Worm (Caenorhabditis elegans) whole organism, L1 larva: ENCODE measurements around the gene fbxa-79.

Source experiments
- C04F5.9 ChIP-seq: sonication (generic microtip); optimal IDR thresholded peaks from 2 replicates; lab custom pipeline; 2016; ENCODE audit warnings: missing genetic modification characterization, missing compliant biosample characterization
- aly-2 ChIP-seq: fragments of 150-350 bp; optimal IDR thresholded peaks from 2 replicates; lab custom pipeline; 2014; ENCODE audit warnings: missing biosample characterization, missing genetic modification characterization
- blmp-1 ChIP-seq: fragments of 150-350 bp; optimal IDR thresholded peaks from 2 replicates; lab custom pipeline; 2014; ENCODE audit warnings: missing biosample characterization, missing genetic modification characterization
- ceh-8 ChIP-seq: fragments of 200-800 bp; sonication (Bioruptor generic); optimal IDR thresholded peaks from 2 replicates; lab custom pipeline; 2018; ENCODE audit warnings: mild to moderate bottlenecking, missing genetic modification characterization, moderate library complexity, missing compliant biosample characterization
- dpl-1 ChIP-seq, 3 experiments: fragments of 150-350 bp in 2 of 3; sonication (generic microtip) in 1 of 3; optimal IDR thresholded peaks; 2 replicates each; lab custom pipeline; 2014 to 2017; ENCODE audit warnings: missing biosample characterization in 3 of 3, missing genetic modification characterization in 3 of 3, missing genetic modification reagents in 3 of 3
- efl-1 ChIP-seq, 4 experiments: fragments of 150-350 bp; optimal IDR thresholded peaks in 3 of 4; peaks in 1 of 4; 1 replicate in 1 of 4; 2 replicates in 3 of 4; lab custom pipeline; 2014; ENCODE audit warnings: missing biosample characterization in 2 of 4, missing genetic modification characterization in 2 of 4, missing genetic modification reagents in 2 of 4
- egl-27 ChIP-seq, 2 experiments: fragments of 150-350 bp in 1 of 2; sonication (generic microtip); optimal IDR thresholded peaks; 3 replicates each; lab custom pipeline; 2017 to 2018; ENCODE audit warnings: missing biosample characterization in 2 of 2, missing genetic modification characterization in 2 of 2, missing genetic modification reagents in 2 of 2
- elt-2 ChIP-seq: sonication (generic microtip); optimal IDR thresholded peaks from 2 replicates; lab custom pipeline; 2016; ENCODE audit warnings: missing genetic modification characterization, mild to moderate bottlenecking, inconsistent platforms, missing compliant biosample characterization, missing genetic modification reagents
- elt-3 ChIP-seq, 6 experiments: fragments of 150-350 bp in 1 of 6; sonication (generic microtip); optimal IDR thresholded peaks; 2 replicates each; lab custom pipeline; 2017 to 2018; ENCODE audit warnings: missing biosample characterization in 6 of 6, missing genetic modification characterization in 6 of 6, inconsistent platforms in 1 of 6
- fkh-8 ChIP-seq: sonication (generic microtip); optimal IDR thresholded peaks from 2 replicates; lab custom pipeline; 2016; ENCODE audit warnings: mild to moderate bottlenecking, missing genetic modification characterization, missing compliant biosample characterization
- hlh-17 ChIP-seq: fragments of 200-800 bp; sonication (Bioruptor generic); optimal IDR thresholded peaks from 2 replicates; lab custom pipeline; 2018; ENCODE audit warnings: missing genetic modification characterization, mild to moderate bottlenecking, missing compliant biosample characterization, moderate library complexity, borderline replicate concordance
- hpl-2 ChIP-seq: fragments of 150-350 bp; optimal IDR thresholded peaks from 2 replicates; lab custom pipeline; 2014; ENCODE audit warnings: missing biosample characterization, missing genetic modification reagents, missing genetic modification characterization
- jun-1 ChIP-seq: fragments of 150-350 bp; optimal IDR thresholded peaks from 2 replicates; lab custom pipeline; 2014; ENCODE audit warnings: missing biosample characterization, missing genetic modification reagents, missing genetic modification characterization
- lin-35 ChIP-seq, 2 experiments: fragments of 150-350 bp; optimal IDR thresholded peaks; 2 replicates each; lab custom pipeline; 2014; ENCODE audit warnings: missing biosample characterization in 2 of 2, missing genetic modification characterization in 2 of 2, missing genetic modification reagents in 2 of 2
- lin-39 ChIP-seq: fragments of 150-350 bp; optimal IDR thresholded peaks from 2 replicates; lab custom pipeline; 2014; ENCODE audit warnings: missing biosample characterization, missing genetic modification reagents, missing genetic modification characterization
- lir-3 ChIP-seq: sonication (generic microtip); optimal IDR thresholded peaks from 2 replicates; lab custom pipeline; 2016; ENCODE audit warnings: mild to moderate bottlenecking, missing genetic modification characterization, moderate library complexity, missing compliant biosample characterization; ENCODE audit not compliant: poor library complexity
- lsy-2 ChIP-seq, 2 experiments: fragments of 150-350 bp; optimal IDR thresholded peaks; 2 replicates each; lab custom pipeline; 2014; ENCODE audit warnings: missing biosample characterization in 2 of 2, missing genetic modification characterization in 2 of 2
- mdl-1 ChIP-seq, 2 experiments: fragments of 150-350 bp; optimal IDR thresholded peaks; 2 replicates each; lab custom pipeline; 2014 to 2017; ENCODE audit warnings: missing biosample characterization in 2 of 2, missing genetic modification characterization in 2 of 2, inconsistent platforms in 1 of 2
- nhr-20 ChIP-seq: sonication (generic microtip); optimal IDR thresholded peaks from 2 replicates; lab custom pipeline; 2016; ENCODE audit warnings: mild to moderate bottlenecking, missing genetic modification characterization, missing compliant biosample characterization
- nhr-47 ChIP-seq: sonication (generic microtip); optimal IDR thresholded peaks from 2 replicates; lab custom pipeline; 2016; ENCODE audit warnings: mild to moderate bottlenecking, missing genetic modification characterization, moderate library complexity, missing compliant biosample characterization
- nhr-71 ChIP-seq: sonication (generic microtip); optimal IDR thresholded peaks from 2 replicates; lab custom pipeline; 2016; ENCODE audit warnings: mild to moderate bottlenecking, missing genetic modification characterization, moderate library complexity, missing compliant biosample characterization
- nhr-77 ChIP-seq: fragments of 150-350 bp; optimal IDR thresholded peaks from 2 replicates; lab custom pipeline; 2014; ENCODE audit warnings: missing biosample characterization, missing genetic modification characterization
- nhr-85 ChIP-seq: sonication (generic microtip); peaks from one replicate; lab custom pipeline; 2016; ENCODE audit warnings: missing genetic modification characterization, inconsistent platforms, missing compliant biosample characterization
- nhr-90 ChIP-seq: sonication (generic microtip); optimal IDR thresholded peaks from 2 replicates; lab custom pipeline; 2016; ENCODE audit warnings: mild to moderate bottlenecking, missing genetic modification characterization, missing compliant biosample characterization; ENCODE audit not compliant: poor library complexity
- pax-3 ChIP-seq: fragments of 200-800 bp; sonication (Bioruptor generic); optimal IDR thresholded peaks from 2 replicates; lab custom pipeline; 2018; ENCODE audit warnings: mild to moderate bottlenecking, missing genetic modification characterization, moderate library complexity, missing compliant biosample characterization
- pqm-1 ChIP-seq: sonication (generic microtip); optimal IDR thresholded peaks from 3 replicates; lab custom pipeline; 2017; ENCODE audit warnings: missing biosample characterization, missing genetic modification characterization
- sox-4 ChIP-seq: sonication (generic microtip); optimal IDR thresholded peaks from 2 replicates; lab custom pipeline; 2016; ENCODE audit warnings: missing genetic modification characterization, missing compliant biosample characterization
- sptf-1 ChIP-seq: fragments of 150-350 bp; optimal IDR thresholded peaks from 2 replicates; lab custom pipeline; 2014; ENCODE audit warnings: missing biosample characterization, missing genetic modification characterization
- tbx-2 ChIP-seq: sonication (generic microtip); optimal IDR thresholded peaks from 2 replicates; lab custom pipeline; 2016; ENCODE audit warnings: missing genetic modification characterization, missing compliant biosample characterization
- tlp-1 ChIP-seq: fragments of 150-350 bp; optimal IDR thresholded peaks from 2 replicates; lab custom pipeline; 2014; ENCODE audit warnings: missing biosample characterization, missing genetic modification characterization
- unc-130 ChIP-seq: fragments of 150-350 bp; optimal IDR thresholded peaks from 2 replicates; lab custom pipeline; 2017; ENCODE audit warnings: missing biosample characterization, missing genetic modification characterization, inconsistent platforms
- unc-30 ChIP-seq: sonication (generic microtip); optimal IDR thresholded peaks from 2 replicates; lab custom pipeline; 2017; ENCODE audit warnings: missing biosample characterization, missing genetic modification characterization
- zip-4 ChIP-seq: fragments of 200-800 bp; sonication (Bioruptor generic); optimal IDR thresholded peaks from 2 replicates; lab custom pipeline; 2018; ENCODE audit warnings: mild to moderate bottlenecking, missing genetic modification characterization, moderate library complexity, missing compliant biosample characterization
- ztf-4 ChIP-seq: fragments of 150-350 bp; optimal IDR thresholded peaks from 2 replicates; lab custom pipeline; 2014; ENCODE audit warnings: missing biosample characterization, missing genetic modification characterization

Gene fbxa-79

DNA sequence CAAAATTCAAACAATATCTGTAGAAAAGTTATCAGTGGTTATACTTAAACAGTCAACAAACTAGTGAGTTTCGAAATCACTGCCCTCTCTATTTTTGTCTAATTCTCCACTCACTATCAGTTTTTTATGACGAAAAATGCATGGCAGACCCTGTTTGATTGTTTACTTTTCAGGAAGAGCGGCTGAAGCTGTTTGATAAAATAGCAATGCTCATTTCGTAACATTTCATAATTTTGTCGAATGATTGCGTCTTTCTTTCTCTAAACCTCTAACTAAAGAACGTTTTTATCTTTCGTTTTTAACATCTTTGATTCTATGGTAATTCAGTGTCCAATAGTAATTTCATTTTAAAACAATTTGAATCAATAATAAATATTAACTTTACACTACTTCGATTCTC is 28.9 kb downstream of the fbxa-79 start:
- TF ChIP-seq hpl-2 (GFP tag; lab: Kevin White, UChicago) (peak; percentile 53), zip-4 (GFP tag; lab: Kevin White, UChicago) (peak; percentile 55), lin-35 (GFP tag; optimal IDR thresholded peaks at IDR 0.05; lab: Kevin White, UChicago) (peak in 1 of 2 experiments; percentile 38), fkh-8 (no peak), unc-130 (no peak), tlp-1 (no peak), efl-1 (optimal IDR thresholded peaks at IDR 0.05; lab: Kevin White, UChicago) (no peak), efl-1 (GFP tag; optimal IDR thresholded peaks at IDR 0.05 in 1 of 2; lab: Kevin White, UChicago) (peak in 1 of 2 experiments; percentile 81), nhr-90 (tag; lab: Kevin White, UChicago) (peak; percentile 3), egl-27 (tag; optimal IDR thresholded peaks at IDR 0.05; lab: Kevin White, UChicago) (no peak), elt-2 (peak; percentile 98), lin-39 (tag; lab: Kevin White, UChicago) (no peak), nhr-71 (peak; percentile 42), jun-1 (tag; lab: Kevin White, UChicago) (peak; percentile 51), lsy-2 (tag; optimal IDR thresholded peaks at IDR 0.05; lab: Kevin White, UChicago) (peak in 1 of 2 experiments; percentile 29), nhr-20 (peak; percentile 37), elt-3 (tag; optimal IDR thresholded peaks at IDR 0.05; lab: Kevin White, UChicago) (peak in 1 of 6 experiments; percentile 43), pqm-1 (tag; lab: Kevin White, UChicago) (peak; percentile 95), mdl-1 (tag; optimal IDR thresholded peaks at IDR 0.05; lab: Kevin White, UChicago) (peak in 1 of 2 experiments; percentile 27), pax-3 (peak; percentile 25)

DNA sequence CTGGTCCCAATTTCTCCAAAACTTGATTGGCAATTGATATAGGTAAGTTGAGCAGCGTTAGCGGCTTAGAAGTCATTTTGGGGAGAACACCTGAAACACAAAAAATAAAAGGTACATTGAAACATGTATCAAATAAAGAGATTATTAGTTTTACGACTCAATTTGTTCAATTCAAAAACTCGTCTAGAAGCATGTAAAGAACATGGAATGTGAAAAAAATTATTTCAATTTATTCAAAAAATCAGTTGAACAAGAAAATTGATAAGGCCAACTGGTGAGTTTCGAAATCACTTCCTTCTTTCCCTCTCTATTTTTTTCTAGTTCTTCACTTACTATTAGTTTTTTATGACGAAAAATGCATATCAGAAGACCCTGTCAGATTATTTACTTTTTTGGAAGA is 32.6 kb downstream of the fbxa-79 start, which contains the start of gene fbxa-30:
TSS of gene fbxa-30 (minus strand) at position 101 of the 400 bp plus-strand sequence.
- TF ChIP-seq nhr-85 (tag; lab: Kevin White, UChicago): no peak
- TF ChIP-seq ceh-8: no peak
- TF ChIP-seq C04F5.9: no peak
- TF ChIP-seq nhr-47 (tag; lab: Kevin White, UChicago): no peak
- no peak for TF ChIP-seq hlh-17 (GFP tag; lab: Kevin White, UChicago)
- TF ChIP-seq blmp-1 (tag; lab: Kevin White, UChicago): no peak
- TF ChIP-seq dpl-1 (GFP tag; optimal IDR thresholded peaks at IDR 0.05; lab: Kevin White, UChicago): no peak
- TF ChIP-seq elt-3 (tag; optimal IDR thresholded peaks at IDR 0.05; lab: Kevin White, UChicago): no peak
- no peak for TF ChIP-seq ztf-4
- no peak for TF ChIP-seq unc-30 (tag; lab: Kevin White, UChicago)
- TF ChIP-seq nhr-77 (tag; lab: Kevin White, UChicago): no peak
- TF ChIP-seq sox-4: no peak
- no peak for TF ChIP-seq tbx-2
- TF ChIP-seq, all 84 proteins: peak for 0

DNA sequence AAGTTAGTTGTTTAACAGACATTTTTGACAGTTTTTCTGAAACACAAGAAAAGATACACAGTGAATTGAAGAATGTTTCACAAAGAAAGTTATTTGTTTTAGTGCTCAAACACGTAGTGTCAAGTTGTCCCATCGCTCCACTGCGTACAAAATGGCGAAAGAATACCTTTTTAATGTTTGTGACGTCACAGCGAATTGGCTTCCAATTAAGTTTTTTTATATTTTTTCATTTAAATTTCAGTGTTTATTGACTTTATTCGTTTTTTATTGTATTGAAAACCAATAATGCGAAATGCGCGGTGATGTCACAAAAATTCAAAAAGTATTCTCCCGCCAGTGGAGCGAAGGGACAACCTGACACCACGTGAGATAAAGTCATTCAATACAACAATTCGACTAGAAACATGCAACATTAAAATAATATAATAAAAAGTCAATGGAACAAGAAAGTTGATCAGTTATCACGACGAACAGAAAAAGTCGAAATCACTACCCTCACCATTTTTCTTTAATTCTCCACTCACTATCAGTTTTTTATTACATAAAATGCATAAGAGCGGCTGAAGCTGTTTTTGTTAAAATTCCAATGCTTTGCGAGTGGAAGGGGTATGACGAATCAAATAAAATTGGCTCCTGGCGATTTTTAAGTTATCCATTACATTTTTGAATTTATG is 34.3 kb downstream of the fbxa-79 start, which contains the start of gene fbxa-29:
TSS of gene fbxa-29 (minus strand) at position 51 of the 674 bp plus-strand sequence.
- peak; percentile 8 for TF ChIP-seq elt-2
- no peak for TF ChIP-seq lin-39 (tag; lab: Kevin White, UChicago)

DNA sequence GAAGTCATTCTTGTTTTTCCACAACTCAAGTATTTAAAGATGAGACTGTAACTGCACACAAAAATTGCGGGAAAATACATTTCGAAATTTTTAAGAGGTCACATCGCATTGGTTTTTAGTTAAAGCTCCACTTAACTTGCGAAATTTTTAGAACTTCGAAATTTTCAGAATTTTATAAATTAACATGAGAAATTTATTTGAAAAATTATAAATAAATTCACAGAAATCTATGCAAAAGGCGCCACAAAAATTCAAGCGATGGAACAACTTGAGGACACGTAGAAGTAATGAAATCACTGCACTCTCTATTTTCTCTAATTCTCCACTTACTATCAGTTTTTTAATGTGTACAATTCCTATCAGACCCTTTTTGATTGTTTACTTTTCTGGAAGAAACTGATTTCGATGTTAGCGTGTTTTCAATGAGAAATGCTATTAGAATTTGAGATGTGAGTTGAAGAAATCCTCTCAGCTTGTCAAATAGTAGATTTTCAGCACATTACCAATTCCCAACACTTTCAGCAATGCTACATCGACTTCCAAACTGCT is 36.6 kb downstream of the fbxa-79 start, which contains the start of gene fbxa-31:
TSS of gene fbxa-31 (minus strand) at position 51 of the 549 bp plus-strand sequence.
- TF ChIP-seq lin-35 (GFP tag; optimal IDR thresholded peaks at IDR 0.05; lab: Kevin White, UChicago) (peak in 1 of 2 experiments; percentile 27), elt-2 (peak; percentile 24), sptf-1 (tag; lab: Kevin White, UChicago) (no peak), efl-1 (optimal IDR thresholded peaks at IDR 0.05; lab: Kevin White, UChicago) (no peak), efl-1 (GFP tag; optimal IDR thresholded peaks at IDR 0.05 in 1 of 2; lab: Kevin White, UChicago) (peak in 1 of 2 experiments; percentile 26), aly-2 (tag; lab: Kevin White, UChicago) (no peak), lir-3 (tag; lab: Kevin White, UChicago) (no peak)
